Fruit fly (Drosophila melanogaster) whole organism: ENCODE measurements around the gene CG9813.

Source experiments
- CG8478 ChIP-seq: fragments of >200 bp; optimal IDR thresholded peaks from 2 replicates; lab custom pipeline; 2018; ENCODE audit warnings: inconsistent platforms
- Dll ChIP-seq: fragments of >200 bp; optimal IDR thresholded peaks from 2 replicates; lab custom pipeline; 2017
- EcR ChIP-seq, 2 experiments: fragments of >200 bp; optimal IDR thresholded peaks; 2 replicates each; lab custom pipeline; 2017; ENCODE audit warnings: missing biosample characterization in 2 of 2, missing genetic modification characterization in 2 of 2, missing genetic modification reagents in 2 of 2
- pan ChIP-seq: fragments of >200 bp; optimal IDR thresholded peaks from 2 replicates; lab custom pipeline; 2017
- psq ChIP-seq: fragments of >200 bp; optimal IDR thresholded peaks from 2 replicates; lab custom pipeline; 2017
- usp ChIP-seq: fragments of >200 bp; optimal IDR thresholded peaks from 2 replicates; lab custom pipeline; 2017; ENCODE audit warnings: missing biosample characterization, missing genetic modification characterization, mixed read lengths

Gene CG9813

DNA sequence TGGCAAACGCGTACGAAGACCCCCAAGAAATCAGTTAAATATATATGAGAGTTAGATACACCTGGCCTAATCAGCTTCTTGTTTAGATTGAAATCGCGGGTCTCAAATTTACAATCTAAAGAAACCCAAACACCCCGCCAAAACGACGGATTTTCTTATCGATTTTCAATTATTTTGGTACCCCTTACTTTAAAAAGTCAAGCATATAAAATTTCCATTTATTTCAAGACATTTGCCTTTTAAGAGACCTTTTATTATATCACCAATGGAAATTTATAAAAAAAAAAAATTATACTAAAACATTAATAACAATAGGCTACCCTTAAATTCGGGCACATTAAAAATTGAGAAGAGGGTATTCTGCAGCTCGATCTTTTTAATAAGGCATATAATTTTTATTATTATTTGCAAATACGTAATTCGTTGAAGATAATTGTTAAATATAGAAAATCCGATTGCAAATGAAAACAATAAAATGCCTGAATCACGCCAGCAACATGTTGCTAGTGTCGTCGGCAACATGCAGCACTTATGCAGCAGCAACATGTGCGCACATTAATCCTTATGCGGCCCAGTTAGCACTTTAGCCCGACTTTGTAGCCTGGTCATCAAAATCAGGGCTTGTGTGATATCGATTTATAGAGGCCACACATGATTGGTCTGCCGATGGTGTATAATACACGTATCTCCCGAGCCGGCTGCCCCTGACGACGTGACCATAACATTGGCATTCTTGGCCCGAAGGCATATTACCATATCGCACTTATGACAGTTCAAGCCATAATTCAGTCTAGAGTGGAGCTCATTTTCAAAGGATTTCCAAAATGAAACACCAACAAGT is 7.5 kb downstream of the CG9813 start, which contains the start of the genes Lip3 and CG34309:
Lip3 (minus strand) TSS at position 65 of the 841 bp plus-strand sequence.
CG34309 (plus strand) TSS at position 791 of the 841 bp plus-strand sequence.
- TF ChIP-seq psq (lab: Kevin White, UChicago) (no peak), pan (lab: Kevin White, UChicago) (peak; percentile 53)

DNA sequence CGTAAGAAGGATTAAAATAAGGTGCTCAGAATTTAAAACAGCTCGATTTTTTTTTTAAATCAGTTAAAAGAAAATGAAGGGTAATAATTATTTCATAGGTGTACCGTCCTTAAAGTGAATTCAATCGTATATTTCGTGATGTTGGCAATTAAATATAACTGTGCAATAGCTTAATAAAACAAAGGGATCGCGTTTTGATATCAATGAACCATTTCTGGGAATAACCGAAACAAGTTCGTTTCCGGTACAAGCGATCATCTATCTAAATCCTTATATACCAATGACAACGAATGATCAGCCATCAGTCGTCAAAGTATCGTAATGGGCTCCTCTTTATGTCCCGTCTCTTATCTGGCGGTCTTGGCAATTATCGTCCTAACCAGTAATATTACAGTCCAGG is 10.2 kb downstream of the CG9813 start, which contains the start of gene CheA87a:
CheA87a (plus strand) TSS at position 301 of the 400 bp plus-strand sequence.
- TF ChIP-seq psq (lab: Kevin White, UChicago) (no peak), usp (GFP tag; lab: Kevin White, UChicago) (no peak), EcR (GFP tag; optimal IDR thresholded peaks at IDR 0.05; lab: Kevin White, UChicago) (no peak), Dll (no peak), pan (lab: Kevin White, UChicago) (no peak), CG8478 (lab: Kevin White, UChicago) (no peak)

DNA sequence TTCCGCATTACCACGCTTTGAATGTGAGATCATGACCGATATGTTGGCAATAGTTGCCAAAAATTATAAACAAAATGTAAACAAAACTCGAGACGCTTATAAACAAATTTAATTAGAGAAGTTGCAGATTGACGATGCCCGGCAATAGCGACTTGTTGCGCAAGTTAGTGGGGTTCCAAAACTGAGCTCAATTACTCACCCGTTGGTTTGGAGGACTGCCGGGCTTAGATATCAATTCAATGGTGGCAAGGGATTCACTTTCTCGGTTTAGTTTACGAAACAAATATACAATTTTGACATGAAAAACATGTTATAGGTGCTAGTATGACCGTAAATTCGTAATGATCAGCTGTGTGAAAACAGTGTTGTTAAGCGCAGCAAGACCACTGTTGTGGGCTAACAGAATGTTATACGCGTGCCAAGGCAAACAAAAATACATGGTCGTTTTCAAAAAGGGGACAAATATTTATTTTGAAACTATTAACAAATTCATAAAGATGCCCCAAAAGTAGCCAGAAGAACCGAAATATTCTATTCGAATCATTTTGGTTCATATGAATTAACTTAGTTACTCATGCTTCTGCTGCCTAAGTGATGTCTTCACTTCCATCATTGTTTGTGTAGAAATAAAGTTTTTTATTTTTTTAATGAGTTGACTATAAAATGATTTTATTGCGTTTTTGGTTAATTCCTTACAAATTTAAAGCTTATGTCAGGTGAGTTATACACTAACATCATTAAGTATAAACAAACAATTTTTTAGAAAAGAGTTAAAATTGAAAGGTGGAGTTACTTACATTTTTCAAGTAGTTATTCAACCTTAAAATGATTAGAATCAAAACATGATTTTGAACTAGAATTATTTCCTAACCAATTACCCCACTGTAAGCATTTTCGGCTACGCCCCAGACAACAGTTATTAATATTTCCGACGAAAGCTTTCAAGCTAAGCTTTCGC is 12.7 kb downstream of the CG9813 start, which contains the start of gene Elp6:
Elp6 (minus strand) TSS at position 350 of the 958 bp plus-strand sequence.
- TF ChIP-seq Dll (no peak), EcR (GFP tag; optimal IDR thresholded peaks at IDR 0.05; lab: Kevin White, UChicago) (no peak), pan (lab: Kevin White, UChicago) (no peak), CG8478 (lab: Kevin White, UChicago) (no peak), usp (GFP tag; lab: Kevin White, UChicago) (no peak), psq (lab: Kevin White, UChicago) (no peak)

DNA sequence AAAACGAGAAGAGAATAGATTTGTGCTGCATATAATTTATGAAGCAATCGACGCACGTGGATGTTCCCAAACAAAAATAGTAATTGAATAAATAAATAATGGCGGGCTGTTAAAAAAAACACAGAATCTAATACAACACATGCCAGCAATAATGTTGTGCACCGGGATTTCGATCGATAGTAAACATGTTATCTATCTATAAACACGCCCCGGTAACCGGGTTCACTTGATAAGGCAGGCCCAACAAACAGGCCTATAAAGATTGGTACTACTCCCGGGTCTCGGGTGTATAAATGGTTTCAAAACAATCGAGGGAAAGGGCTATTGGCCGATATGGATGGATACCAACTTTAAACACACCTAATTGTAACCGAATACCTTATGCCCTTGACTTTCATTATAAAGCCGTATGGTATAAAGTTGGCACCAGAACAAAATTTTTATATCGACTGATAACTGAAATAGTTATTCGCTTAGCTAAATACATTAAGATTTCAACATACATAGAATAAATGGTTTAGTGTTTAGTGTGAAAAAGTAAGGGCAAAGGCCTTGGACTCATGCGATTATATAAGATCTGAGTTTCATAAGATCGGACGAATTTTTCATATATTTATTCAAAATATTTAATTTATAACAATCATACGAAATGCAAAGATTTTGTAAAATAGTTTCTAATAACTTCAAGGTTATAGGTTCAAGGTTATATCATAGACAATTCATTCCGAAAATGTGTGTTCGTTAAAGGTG is 13.7 kb downstream of the CG9813 start:
- TF ChIP-seq psq (lab: Kevin White, UChicago) (no peak), EcR (GFP tag; optimal IDR thresholded peaks at IDR 0.05; lab: Kevin White, UChicago) (no peak), pan (lab: Kevin White, UChicago) (no peak), CG8478 (lab: Kevin White, UChicago) (no peak), usp (GFP tag; lab: Kevin White, UChicago) (no peak), Dll (no peak)

DNA sequence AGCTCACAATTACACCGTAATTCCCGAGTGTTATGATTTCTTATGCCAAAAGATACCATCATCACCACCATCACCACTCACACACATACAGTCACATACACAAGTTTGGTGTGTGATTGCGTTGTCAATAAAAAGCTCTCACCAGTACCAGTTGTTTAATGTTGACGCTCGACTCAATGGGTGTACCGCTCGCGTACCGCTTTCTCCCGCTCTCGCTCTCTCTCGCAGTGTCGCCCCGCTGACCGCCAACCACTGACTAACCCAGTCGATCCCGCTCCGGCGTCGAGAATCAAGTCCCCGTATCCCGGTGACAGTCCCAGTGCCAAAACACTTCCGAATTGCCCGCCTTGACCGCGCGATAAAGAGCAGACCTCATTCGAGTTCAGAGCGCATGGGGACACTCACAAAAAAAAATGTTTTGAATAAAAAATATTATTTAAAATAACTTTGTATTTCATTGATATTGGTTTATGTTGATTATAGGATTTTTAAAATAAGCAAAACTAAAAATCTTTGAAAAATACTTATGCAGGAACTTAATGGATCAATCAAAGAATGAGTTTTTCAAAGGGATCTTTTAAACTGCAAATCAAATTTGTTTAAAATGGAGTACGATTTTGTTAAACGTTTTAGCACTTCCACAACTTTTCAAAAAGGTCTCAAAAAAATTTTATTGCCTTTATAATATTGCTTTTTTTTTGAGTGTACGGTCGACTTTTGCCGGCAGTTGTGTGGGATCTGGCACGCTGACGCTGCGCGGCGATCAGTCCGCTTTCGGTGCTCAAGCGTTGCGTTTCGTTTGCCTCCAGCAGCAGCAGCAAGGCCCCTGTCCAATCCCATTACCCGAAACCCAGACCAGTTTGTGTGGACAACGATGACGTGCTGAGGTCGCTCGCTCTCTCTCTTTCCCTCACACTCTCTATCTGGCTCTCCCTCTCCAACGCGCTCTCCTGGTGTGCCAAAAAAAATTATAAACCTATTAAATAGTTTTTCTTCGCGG is 15.1 kb downstream of the CG9813 start, which contains the start of gene Dic1:
Dic1 (plus strand) TSS at position 764 of the 1,000 bp plus-strand sequence.
- no peak for TF ChIP-seq psq (lab: Kevin White, UChicago)
- peak; percentile 90 for TF ChIP-seq Dll

DNA sequence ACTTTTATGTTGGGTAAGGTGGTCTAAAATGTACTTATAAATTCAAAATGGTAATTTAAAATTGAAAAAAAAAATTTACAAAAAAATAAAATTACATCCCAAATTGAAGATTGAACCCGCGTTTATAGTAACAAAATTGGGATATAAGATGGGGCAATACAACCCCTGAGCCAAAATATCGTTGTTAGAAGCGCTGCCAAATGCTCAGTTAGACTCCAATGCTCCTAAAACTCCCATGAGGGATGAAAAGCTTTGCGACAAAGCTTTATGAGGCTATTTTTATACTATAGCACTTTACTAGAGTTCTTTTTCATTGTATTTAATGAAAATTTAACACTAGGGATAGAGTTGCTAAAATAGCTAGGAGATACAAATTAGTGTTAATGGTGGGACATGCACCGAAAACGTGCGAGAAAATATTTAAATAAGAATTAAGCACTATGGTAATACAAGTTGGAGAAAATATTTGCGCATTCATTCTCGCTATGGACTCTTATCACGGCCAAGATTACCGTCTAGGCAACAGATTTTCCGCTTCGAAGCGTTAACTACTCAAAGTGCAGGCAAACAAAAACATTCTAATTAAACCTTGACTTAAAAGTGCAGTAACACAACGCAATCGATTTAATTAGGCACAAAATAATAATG is 16.1 kb downstream of the CG9813 start:
- no peak for TF ChIP-seq psq (lab: Kevin White, UChicago)
- no peak for TF ChIP-seq usp (GFP tag; lab: Kevin White, UChicago)
- no peak for TF ChIP-seq CG8478 (lab: Kevin White, UChicago)
- TF ChIP-seq Dll = no peak
- TF ChIP-seq pan (lab: Kevin White, UChicago) = no peak

DNA sequence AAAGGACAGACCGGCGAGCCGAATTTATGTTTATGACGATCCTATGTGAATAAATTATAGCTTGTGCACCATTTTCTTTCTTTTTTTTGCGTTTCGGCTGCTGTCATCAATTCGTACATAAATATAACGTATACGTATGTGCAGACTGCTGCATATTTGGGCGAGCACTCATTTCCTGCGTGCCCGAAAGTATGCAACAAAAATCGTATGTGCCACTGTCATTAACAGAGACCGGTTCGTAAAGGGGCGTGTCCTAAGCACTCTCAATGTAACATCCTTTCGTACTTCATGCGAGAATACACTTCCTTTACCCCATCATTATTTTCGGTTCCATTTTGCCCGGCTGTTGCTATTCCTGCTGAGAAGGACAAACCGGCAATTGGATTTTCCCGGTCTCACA is 19.5 kb downstream of the CG9813 start:
- TF ChIP-seq CG8478 (lab: Kevin White, UChicago) = no peak
- no peak for TF ChIP-seq pan (lab: Kevin White, UChicago)
- no peak for TF ChIP-seq psq (lab: Kevin White, UChicago)
- TF ChIP-seq usp (GFP tag; lab: Kevin White, UChicago) = no peak
- TF ChIP-seq Dll = no peak
- TF ChIP-seq EcR (GFP tag; optimal IDR thresholded peaks at IDR 0.05; lab: Kevin White, UChicago) = no peak

DNA sequence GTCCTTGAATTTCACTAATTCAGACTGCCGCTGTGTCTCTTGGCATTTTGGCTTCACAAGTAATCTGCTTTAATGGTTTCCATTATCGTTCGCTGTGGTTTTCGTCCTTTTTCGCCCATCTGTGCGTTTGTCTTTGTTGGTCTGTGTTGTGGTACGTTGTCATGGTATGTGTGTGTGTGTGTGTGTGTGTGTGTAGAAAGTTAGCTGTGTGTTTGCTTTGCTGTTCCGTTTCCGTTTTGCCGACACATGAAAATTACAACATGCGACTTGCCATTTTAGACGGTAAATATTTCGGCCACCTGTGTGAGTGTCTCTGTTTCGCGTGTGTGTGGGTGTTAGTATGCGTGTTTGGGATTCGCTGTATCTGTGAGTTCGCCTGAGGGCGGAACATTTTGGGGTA is 22.6 kb downstream of the CG9813 start:
- TF ChIP-seq pan (lab: Kevin White, UChicago) (no peak), CG8478 (lab: Kevin White, UChicago) (no peak), psq (lab: Kevin White, UChicago) (no peak), Dll (no peak), usp (GFP tag; lab: Kevin White, UChicago) (no peak), EcR (GFP tag; optimal IDR thresholded peaks at IDR 0.05; lab: Kevin White, UChicago) (no peak)

DNA sequence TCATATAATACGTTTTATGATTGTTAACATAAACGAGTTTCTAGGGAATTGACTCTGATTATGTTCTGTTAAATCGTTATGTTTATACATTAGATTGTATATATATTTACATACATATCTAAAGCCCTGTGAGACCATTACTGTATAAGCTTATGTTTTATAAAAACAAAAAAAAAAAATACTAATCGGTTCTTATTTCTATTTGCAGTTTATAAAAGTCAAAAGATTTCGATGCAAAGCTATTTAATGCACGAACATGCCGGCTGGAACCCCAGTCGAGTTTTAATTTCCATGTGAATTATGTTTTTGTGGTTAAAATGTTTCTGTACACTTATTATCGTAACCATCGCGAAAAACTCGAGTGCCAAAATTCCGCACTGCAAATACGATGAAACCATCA is 26.2 kb downstream of the CG9813 start, which contains the start of gene mthl12:
mthl12 (plus strand) TSS at position 301 of the 400 bp plus-strand sequence.
- TF ChIP-seq CG8478 (lab: Kevin White, UChicago) = no peak
- TF ChIP-seq usp (GFP tag; lab: Kevin White, UChicago) = no peak
- TF ChIP-seq pan (lab: Kevin White, UChicago) = no peak
- TF ChIP-seq EcR (GFP tag; optimal IDR thresholded peaks at IDR 0.05; lab: Kevin White, UChicago) = no peak
